Worm (Caenorhabditis elegans): Measurements from ENCODE around the gene F59F5.5.

Gene F59F5.5

DNA sequence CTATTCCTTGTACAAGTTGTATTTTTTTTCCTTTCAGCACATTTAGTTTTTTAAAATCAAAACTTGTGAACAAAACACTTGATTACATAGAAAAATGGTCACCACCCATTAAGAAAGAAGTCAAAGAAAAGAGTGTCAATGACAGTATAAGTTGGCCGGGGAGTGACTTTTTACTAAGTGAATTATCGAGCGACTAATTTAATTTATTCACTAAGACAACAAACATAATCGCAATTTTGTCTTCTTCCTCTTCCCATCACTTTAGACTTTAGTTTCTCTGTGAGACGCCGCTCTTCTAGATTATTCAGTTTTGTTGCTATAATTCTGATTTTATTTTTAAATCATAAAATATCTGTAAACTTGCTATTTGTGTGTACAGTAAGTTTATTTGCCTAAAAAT lies 31.8 kb upstream of the F59F5.5 start:
- no peak for TF ChIP-seq ceh-62 (tag; optimal IDR thresholded peaks at IDR 0.05)
- TF ChIP-seq daf-19 (GFP tag; conservative IDR thresholded peaks at IDR 0.05) = no peak
- no peak for TF ChIP-seq R02D3.7 (tag; optimal IDR thresholded peaks at IDR 0.05)
- no peak for TF ChIP-seq ceh-32 (tag; optimal IDR thresholded peaks at IDR 0.05; ENCODE audit: poor library complexity)
- no peak for TF ChIP-seq F44E2.7 (GFP tag; IDR thresholded peaks at IDR 0.05)
- no peak for TF ChIP-seq lsy-2 (tag; optimal IDR thresholded peaks at IDR 0.05)
- TF ChIP-seq ceh-20 (GFP tag; IDR thresholded peaks at IDR 0.05) = no peak
- no peak for TF ChIP-seq snpc-1.2 (GFP tag; IDR thresholded peaks at IDR 0.05)
- TF ChIP-seq lin-13 (GFP tag; optimal IDR thresholded peaks at IDR 0.05) = no peak
- no peak for TF ChIP-seq nhr-102 (tag; optimal IDR thresholded peaks at IDR 0.05)
- no peak for TF ChIP-seq ces-1 (GFP tag; optimal IDR thresholded peaks at IDR 0.05)
- no peak for TF ChIP-seq ama-1 (optimal IDR thresholded peaks at IDR 0.05)
- no peak for TF ChIP-seq nhr-48 (tag; optimal IDR thresholded peaks at IDR 0.05)
- TF ChIP-seq egl-27 (tag; optimal IDR thresholded peaks at IDR 0.05) = no peak
- no peak for TF ChIP-seq daf-16 (GFP tag; optimal IDR thresholded peaks at IDR 0.05)
- TF ChIP-seq daf-16 (tag; optimal IDR thresholded peaks at IDR 0.05) = no peak
- no peak for TF ChIP-seq aha-1 (tag)

DNA sequence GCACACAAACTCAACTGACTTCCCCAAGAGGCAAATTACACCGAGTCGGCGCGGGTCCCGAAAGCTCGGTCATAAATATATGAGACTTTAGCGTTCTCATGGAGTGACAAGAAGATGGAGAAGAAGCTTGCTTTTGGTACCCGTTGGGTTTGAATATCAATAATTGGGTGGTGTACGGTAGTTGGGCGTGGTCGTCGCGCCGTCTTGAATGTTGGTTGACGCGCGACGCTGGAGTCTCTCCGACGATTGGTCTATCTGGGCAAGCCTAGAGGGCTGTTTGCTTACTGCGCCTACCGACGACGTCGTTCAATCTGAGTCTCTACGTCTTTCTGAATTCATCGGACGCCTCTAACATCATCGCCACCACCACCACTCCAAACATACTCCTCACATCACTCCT lies 31.0 kb upstream of the F59F5.5 start:
- no peak for TF ChIP-seq rbr-2 (tag; optimal IDR thresholded peaks at IDR 0.05)
- TF ChIP-seq nhr-28 (tag; optimal IDR thresholded peaks at IDR 0.05) = no peak

DNA sequence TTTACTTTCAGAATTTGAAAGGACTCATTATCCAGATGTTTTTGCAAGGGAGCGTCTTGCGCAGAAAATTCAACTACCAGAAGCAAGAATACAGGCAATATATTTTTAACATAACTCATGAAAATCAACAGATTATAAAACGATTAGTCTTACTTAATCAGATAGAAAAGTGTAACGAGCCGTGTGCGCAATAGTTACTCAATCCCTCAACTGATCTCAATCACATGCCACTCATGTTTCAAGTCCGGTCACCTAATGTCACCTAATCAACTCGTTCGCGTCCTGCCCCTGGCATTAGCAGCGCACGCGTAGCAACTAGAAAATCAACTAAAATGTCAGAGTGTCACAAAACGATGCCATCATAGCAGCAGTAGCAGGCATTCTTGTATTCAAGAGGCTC lies 29.3 kb upstream of the F59F5.5 start:
- no peak for TF ChIP-seq zip-2 (tag; optimal IDR thresholded peaks at IDR 0.05)

DNA sequence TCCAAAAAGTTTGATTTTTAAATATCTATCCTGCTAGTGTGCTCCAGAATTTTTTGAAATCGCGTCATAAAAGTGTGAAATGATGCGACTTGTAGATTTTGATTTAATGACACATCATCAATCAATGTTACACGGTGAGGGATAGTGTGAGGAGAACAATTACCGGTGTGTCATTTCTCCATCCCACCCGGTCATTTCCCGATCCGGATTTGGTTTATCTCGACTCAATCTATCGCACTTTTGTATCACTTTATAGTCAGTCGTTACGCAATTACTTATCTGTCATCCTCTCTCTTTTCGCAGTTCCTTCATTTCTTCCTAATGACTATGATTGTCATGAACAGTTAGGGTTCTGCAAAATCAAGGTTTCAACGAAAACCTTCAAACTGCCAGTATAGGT lies 25.6 kb upstream of the F59F5.5 start:
- TF ChIP-seq saeg-2 (GFP tag; IDR thresholded peaks at IDR 0.05) (no peak), ceh-28 (tag; optimal IDR thresholded peaks at IDR 0.05) (no peak), ceh-44 (GFP tag; IDR thresholded peaks at IDR 0.05) (no peak), ces-1 (GFP tag; optimal IDR thresholded peaks at IDR 0.05) (no peak), unc-62 (GFP tag; optimal IDR thresholded peaks at IDR 0.05 in 1 of 2) (no peak), unc-62 (tag; optimal IDR thresholded peaks at IDR 0.05) (no peak), mes-2 (tag; optimal IDR thresholded peaks at IDR 0.05; ENCODE audit: poor library complexity, severe bottlenecking) (no peak), sdz-12 (GFP tag; optimal IDR thresholded peaks at IDR 0.05) (no peak), gei-8 (GFP tag; optimal IDR thresholded peaks at IDR 0.05) (no peak), F49E8.2 (tag; optimal IDR thresholded peaks at IDR 0.05; ENCODE audit: borderline replicate concordance) (no peak), cey-2 (tag; optimal IDR thresholded peaks at IDR 0.05; ENCODE audit: borderline replicate concordance, insufficient read depth) (no peak), ama-1 (optimal IDR thresholded peaks at IDR 0.05) (no peak), ztf-11 (tag; optimal IDR thresholded peaks at IDR 0.05) (no peak), lin-38 (GFP tag; IDR thresholded peaks at IDR 0.05) (no peak), madf-5 (GFP tag; IDR thresholded peaks at IDR 0.05) (no peak), F37D6.2 (tag; optimal IDR thresholded peaks at IDR 0.05) (no peak), T26A8.4 (GFP tag; IDR thresholded peaks at IDR 0.05) (no peak), lin-1 (GFP tag; IDR thresholded peaks at IDR 0.05) (no peak), ceh-20 (GFP tag; IDR thresholded peaks at IDR 0.05) (no peak), zip-2 (tag; optimal IDR thresholded peaks at IDR 0.05) (no peak)

DNA sequence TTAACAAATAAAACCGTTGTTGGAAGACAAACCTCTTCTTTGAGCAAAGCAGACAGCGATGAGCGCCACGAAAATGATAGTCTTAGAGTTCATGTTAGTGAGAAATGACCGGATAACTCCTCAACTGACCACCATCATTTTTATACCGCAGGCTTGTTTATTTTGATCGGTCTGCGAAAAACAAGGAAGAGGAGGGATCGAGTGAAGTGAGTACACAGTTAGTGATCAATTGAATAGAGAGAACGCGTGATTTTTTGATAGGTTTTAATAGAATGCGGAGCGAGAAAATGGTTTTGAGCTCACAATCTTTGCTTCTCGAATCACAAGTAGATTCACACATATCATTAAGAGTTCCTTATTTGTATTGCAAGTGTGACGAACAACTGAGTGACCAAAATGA lies 24.5 kb upstream of the F59F5.5 start, which contains the start of gene F14F3.4:
TSS of gene F14F3.4 (minus strand) at position 101 of the 400 bp plus-strand sequence.
- no peak for TF ChIP-seq tag-97 (GFP tag; IDR thresholded peaks at IDR 0.05)
- peak in 1 of 2 experiments; percentile 24 for TF ChIP-seq unc-62 (GFP tag; optimal IDR thresholded peaks at IDR 0.05 in 1 of 2)
- TF ChIP-seq unc-62 (tag; optimal IDR thresholded peaks at IDR 0.05) = no peak
- no peak for TF ChIP-seq F10B5.3 (tag; optimal IDR thresholded peaks at IDR 0.05)
- no peak for TF ChIP-seq snpc-1.2 (GFP tag; IDR thresholded peaks at IDR 0.05)
- no peak for TF ChIP-seq aha-1 (tag)
- TF ChIP-seq Y105C5A.15 (GFP tag; IDR thresholded peaks at IDR 0.05) = no peak
- no peak for TF ChIP-seq pqm-1 (tag; optimal IDR thresholded peaks at IDR 0.05)
- TF ChIP-seq nhr-42 (GFP tag; IDR thresholded peaks at IDR 0.05) = no peak

Measured in whole organism, L4 larva.